Fruit fly (Drosophila melanogaster) whole organism, pupa: Measurements from ENCODE around the gene CG31368.
A peak's percentile ranks its signal among the peaks of the same experiment; 100 is the strongest.

Experiments
- CG32121 ChIP-seq: fragments of 200-800 bp; sonication (Bioruptor generic); IDR thresholded peaks from 2 replicates; pipeline ENCODE4 v1.3.6; 2022; ENCODE audit warnings: missing biosample characterization, missing genetic modification characterization
- CG8159 ChIP-seq: fragments of 200-800 bp; sonication (Bioruptor generic); optimal IDR thresholded peaks from 3 replicates; lab custom pipeline; 2018; ENCODE audit warnings: missing biosample characterization, mild to moderate bottlenecking, missing genetic modification characterization, moderate library complexity
- EcR ChIP-seq: fragments of 200-800 bp; sonication (Bioruptor generic); optimal IDR thresholded peaks from 3 replicates; lab custom pipeline; 2019; ENCODE audit warnings: missing biosample characterization, missing genetic modification characterization, mild to moderate bottlenecking, moderate library complexity, missing genetic modification reagents
- Pif1A ChIP-seq: fragments of 200-800 bp; sonication (Bioruptor generic); optimal IDR thresholded peaks from 3 replicates; lab custom pipeline; 2016; ENCODE audit warnings: missing biosample characterization, missing genetic modification characterization
- Pif1B ChIP-seq: fragments of 200-800 bp; sonication (Bioruptor generic); optimal IDR thresholded peaks from 3 replicates; lab custom pipeline; 2016; ENCODE audit warnings: missing biosample characterization, missing genetic modification characterization
- Snoo ChIP-seq: fragments of 200-800 bp; sonication (Bioruptor generic); optimal IDR thresholded peaks from 3 replicates; lab custom pipeline; 2017; ENCODE audit warnings: missing biosample characterization, mild to moderate bottlenecking, missing genetic modification characterization, inconsistent platforms

DNA sequence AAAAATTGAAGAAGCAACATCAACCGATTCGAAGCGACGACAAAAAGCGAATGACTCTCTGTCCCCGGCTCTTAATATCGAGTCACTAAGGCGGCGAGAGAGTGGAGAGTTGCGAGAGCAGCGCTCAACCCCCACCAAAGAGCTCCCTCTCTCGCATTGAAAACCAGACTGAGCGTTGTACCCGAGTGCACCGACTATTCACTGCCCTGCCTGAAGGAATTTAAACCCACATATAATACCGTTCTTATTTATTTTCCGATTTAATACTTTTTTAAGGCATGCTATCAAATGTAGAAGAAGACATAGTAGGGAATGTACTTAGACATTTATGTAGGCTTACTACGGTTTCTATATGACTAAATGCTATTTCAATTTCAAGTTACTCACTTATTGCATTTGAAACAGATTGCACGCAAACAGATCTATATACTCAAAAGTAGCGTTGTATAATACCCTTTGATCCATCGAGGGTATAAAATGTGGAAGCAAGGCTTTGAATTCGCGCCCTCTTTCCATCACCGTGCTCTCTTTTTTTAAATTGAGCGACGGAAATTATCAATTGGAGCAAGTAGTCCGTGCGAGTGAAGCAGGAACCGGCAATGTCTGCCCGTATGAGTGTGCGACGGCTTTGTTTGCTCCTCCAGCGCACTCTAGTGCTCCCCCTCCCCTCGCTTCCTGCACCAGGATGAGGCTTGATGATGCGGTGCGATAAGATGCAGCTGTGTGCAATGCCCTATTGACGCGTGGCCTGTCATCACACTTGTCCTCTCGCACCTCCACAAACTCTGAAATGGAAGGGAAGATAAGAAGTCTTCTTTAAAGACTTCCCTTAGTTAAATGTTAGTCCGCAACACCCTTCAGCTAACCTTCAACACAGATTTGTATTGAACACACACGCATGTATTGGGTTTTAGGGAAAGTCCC is 4.8 kb downstream of the CG31368 start, which contains the start of gene mthl5:
- TF ChIP-seq Pif1B (peak; percentile 88), CG8159 (peak; percentile 94), CG32121 (GFP tag; lab: Robert Waterston, UW) (peak; percentile 82; the same call in 1 of the 2 replicates), EcR (GFP tag; lab: Kevin White, UChicago) (peak; percentile 71), Snoo (peak; percentile 92), Pif1A (GFP tag; lab: Kevin White, UChicago) (peak; percentile 80)
